Fruit fly (Drosophila melanogaster) whole organism, embryonic: Measurements from ENCODE around the gene CG13408.
A peak's percentile ranks its signal among the peaks of the same experiment; 100 is the strongest.

ENCODE experiments used
- CG18619 ChIP-seq: fragments of 200-800 bp; sonication (Bioruptor generic); optimal IDR thresholded peaks from 3 replicates; lab custom pipeline; 2017; ENCODE audit warnings: missing biosample characterization, mild to moderate bottlenecking, missing genetic modification characterization
- CG3847 ChIP-seq: fragments of 200-800 bp; sonication (Bioruptor generic); IDR thresholded peaks from 2 replicates; pipeline ENCODE4 v1.3.6; 2022; ENCODE audit warnings: missing biosample characterization, missing genetic modification characterization
- CG4617 ChIP-seq: fragments of 200-800 bp; sonication (Bioruptor generic); optimal IDR thresholded peaks from 3 replicates; lab custom pipeline; 2016; ENCODE audit warnings: missing biosample characterization, missing genetic modification characterization, borderline replicate concordance
- usp ChIP-seq: fragments of >200 bp; optimal IDR thresholded peaks from 2 replicates; lab custom pipeline; 2017; ENCODE audit warnings: missing biosample characterization, missing genetic modification characterization

DNA sequence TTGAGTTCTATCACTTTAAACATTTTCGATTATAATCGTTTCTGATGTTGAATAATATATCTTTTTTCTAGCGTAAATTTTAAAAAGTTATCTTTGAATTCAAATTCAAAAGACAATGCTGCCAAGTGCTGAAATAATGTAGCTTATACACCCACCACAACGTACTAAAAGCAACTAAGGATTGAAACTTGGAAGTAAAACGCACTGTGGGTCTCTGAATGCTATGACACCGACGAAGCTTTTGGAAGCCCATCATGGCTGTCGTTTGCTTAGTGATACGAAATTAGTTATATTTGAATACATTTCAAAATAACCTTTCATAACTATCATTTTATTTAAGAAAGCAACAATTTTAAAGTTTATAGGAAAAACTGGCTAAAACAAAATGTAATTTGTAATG is 13.8 kb downstream of the CG13408 start:
- TF ChIP-seq usp (GFP tag; lab: Kevin White, UChicago) (no peak), CG18619 (no peak), CG3847 (peak; percentile 45), CG4617 (GFP tag; lab: Kevin White, UChicago) (no peak)
